Worm (Caenorhabditis elegans): ENCODE data around the gene dod-3.
A peak's percentile ranks its signal among the peaks of the same experiment; 100 is the strongest.

Gene dod-3

DNA sequence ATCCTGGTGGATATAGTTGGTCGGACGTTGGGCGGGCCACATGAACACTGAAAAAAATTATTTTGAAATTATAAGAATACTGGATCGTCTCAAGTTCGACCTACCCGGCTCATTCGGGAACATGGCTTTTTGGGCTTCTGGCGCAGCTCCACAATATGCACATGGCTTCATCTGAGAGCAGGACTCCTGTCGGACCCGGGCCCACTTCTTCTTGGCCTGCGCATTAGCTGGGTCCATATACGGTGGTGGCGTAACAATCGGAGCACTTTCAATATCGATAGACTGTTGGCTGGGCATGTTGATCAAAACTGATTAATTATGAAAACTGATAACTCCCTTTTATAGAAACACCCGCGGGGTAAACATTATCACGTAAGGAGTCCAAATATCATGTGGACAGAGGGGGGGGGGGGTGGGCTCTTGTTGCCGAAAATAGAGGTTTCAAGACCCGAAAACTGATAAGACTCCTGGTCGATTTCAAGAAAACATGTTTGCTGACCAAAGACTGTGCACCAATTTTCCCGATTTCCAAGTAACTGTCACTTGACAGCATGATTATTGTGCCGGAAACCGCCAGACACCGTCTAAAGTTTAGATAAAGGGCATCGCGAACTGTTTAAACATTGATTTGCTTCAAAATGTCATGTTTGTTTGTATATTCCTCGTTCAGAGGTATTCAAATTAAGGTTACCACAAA is at the start of gene dod-3:
TSS of gene dod-3 (minus strand) at position 315 of the 697 bp plus-strand sequence.
- TF ChIP-seq elt-2 (tag; optimal IDR thresholded peaks at IDR 0.05) (peak; percentile 78), madf-2 (tag; optimal IDR thresholded peaks at IDR 0.05) (no peak), rnt-1 (tag; optimal IDR thresholded peaks at IDR 0.05) (no peak), K02D7.2 (tag; optimal IDR thresholded peaks at IDR 0.05) (no peak), C08G9.2 (tag; optimal IDR thresholded peaks at IDR 0.05) (no peak)

ce11 chrV:2774042-2774441 is 43.1 kb upstream of the dod-3 start, which contains the start of gene srj-18:
Gene srj-18 (plus strand): TSS chrV:2774342.
- TF ChIP-seq ceh-19 (GFP tag; optimal IDR thresholded peaks at IDR 0.05) (no peak), pqm-1 (tag; optimal IDR thresholded peaks at IDR 0.05) (no peak), ztf-16 (tag; optimal IDR thresholded peaks at IDR 0.05) (no peak), pros-1 (tag; optimal IDR thresholded peaks at IDR 0.05) (no peak), Y22D7AL.16 (tag; optimal IDR thresholded peaks at IDR 0.05) (no peak), pag-3 (tag; optimal IDR thresholded peaks at IDR 0.05; ENCODE audit: borderline replicate concordance) (no peak), ref-2 (tag; optimal IDR thresholded peaks at IDR 0.05) (no peak), ceh-6 (GFP tag; optimal IDR thresholded peaks at IDR 0.05) (no peak), ceh-2 (tag; optimal IDR thresholded peaks at IDR 0.05) (no peak), hlh-8 (tag; optimal IDR thresholded peaks at IDR 0.05) (no peak), ceh-22 (tag; optimal IDR thresholded peaks at IDR 0.05) (no peak), unc-55 (GFP tag; optimal IDR thresholded peaks at IDR 0.05) (no peak), sox-4 (tag; optimal IDR thresholded peaks at IDR 0.05) (no peak), ceh-31 (tag; optimal IDR thresholded peaks at IDR 0.05) (no peak), fax-1 (tag; optimal IDR thresholded peaks at IDR 0.05) (no peak), eyg-1 (tag; optimal IDR thresholded peaks at IDR 0.05) (no peak), K09A11.1 (tag; optimal IDR thresholded peaks at IDR 0.05; ENCODE audit: insufficient read depth) (no peak), tbx-2 (tag; optimal IDR thresholded peaks at IDR 0.05) (no peak), nfya-1 (tag; optimal IDR thresholded peaks at IDR 0.05) (no peak), che-1 (tag; optimal IDR thresholded peaks at IDR 0.05) (no peak)

- TF ChIP-seq rnt-1 (tag; optimal IDR thresholded peaks at IDR 0.05), result no peak
- no peak for TF ChIP-seq ceh-31 (tag; optimal IDR thresholded peaks at IDR 0.05)
- no peak for TF ChIP-seq C38D4.7 (GFP tag; optimal IDR thresholded peaks at IDR 0.05)
- TF ChIP-seq hlh-6 (tag; optimal IDR thresholded peaks at IDR 0.05), result no peak
- TF ChIP-seq elt-4 (tag; optimal IDR thresholded peaks at IDR 0.05), result no peak
- no peak for TF ChIP-seq elt-2 (tag; optimal IDR thresholded peaks at IDR 0.05)
- no peak for TF ChIP-seq ceh-48 (tag; optimal IDR thresholded peaks at IDR 0.05)
- no peak for TF ChIP-seq ceh-14 (tag; optimal IDR thresholded peaks at IDR 0.05)
- no peak for TF ChIP-seq fkh-10 (GFP tag; optimal IDR thresholded peaks at IDR 0.05)
- TF ChIP-seq nhr-11 (tag; optimal IDR thresholded peaks at IDR 0.05), result no peak
- TF ChIP-seq ref-2 (tag; optimal IDR thresholded peaks at IDR 0.05), result no peak
- TF ChIP-seq unc-86 (tag; optimal IDR thresholded peaks at IDR 0.05), result no peak
- TF ChIP-seq ztf-16 (tag; optimal IDR thresholded peaks at IDR 0.05), result no peak
- no peak for TF ChIP-seq dve-1 (tag; optimal IDR thresholded peaks at IDR 0.05)
- TF ChIP-seq zip-5 (tag; optimal IDR thresholded peaks at IDR 0.05), result no peak
- TF ChIP-seq hlh-8 (tag; optimal IDR thresholded peaks at IDR 0.05), result no peak
These were observed 40.7 kb upstream of the dod-3 start, which contains the start of gene srh-56 for ce11 chrV:2771560-2771959. Gene srh-56 (plus strand): TSS chrV:2771860.

- no peak for TF ChIP-seq ceh-14 (tag; optimal IDR thresholded peaks at IDR 0.05)
- no peak for TF ChIP-seq gmeb-2 (tag; optimal IDR thresholded peaks at IDR 0.05)
- no peak for TF ChIP-seq ceh-9 (tag; optimal IDR thresholded peaks at IDR 0.05)
- no peak for TF ChIP-seq madf-2 (tag; optimal IDR thresholded peaks at IDR 0.05)
- no peak for TF ChIP-seq dmd-4 (tag; optimal IDR thresholded peaks at IDR 0.05; ENCODE audit: borderline replicate concordance)
- TF ChIP-seq lim-6 (tag; optimal IDR thresholded peaks at IDR 0.05), result no peak
- no peak for TF ChIP-seq hlh-6 (tag; optimal IDR thresholded peaks at IDR 0.05)
- TF ChIP-seq npax-4 (tag; optimal IDR thresholded peaks at IDR 0.05), result no peak
- no peak for TF ChIP-seq unc-3 (GFP tag; conservative IDR thresholded peaks at IDR 0.05)
- TF ChIP-seq unc-3 (tag; optimal IDR thresholded peaks at IDR 0.05), result no peak
- no peak for TF ChIP-seq pat-9 (tag; optimal IDR thresholded peaks at IDR 0.05)
- no peak for TF ChIP-seq ceh-34 (tag; optimal IDR thresholded peaks at IDR 0.05)
- TF ChIP-seq sox-4 (tag; optimal IDR thresholded peaks at IDR 0.05), result no peak
- no peak for TF ChIP-seq T23F11.4 (GFP tag; optimal IDR thresholded peaks at IDR 0.05)
- TF ChIP-seq sdc-2 (tag; optimal IDR thresholded peaks at IDR 0.05), result no peak
These were observed 38.9 kb upstream of the dod-3 start, which contains the start of gene dhs-15 for ce11 chrV:2769754-2770153. Gene dhs-15 (minus strand): TSS chrV:2769854.
